Fruit fly (Drosophila melanogaster): Measurements from ENCODE around the gene mRpL22.

mRpL22 gene

DNA sequence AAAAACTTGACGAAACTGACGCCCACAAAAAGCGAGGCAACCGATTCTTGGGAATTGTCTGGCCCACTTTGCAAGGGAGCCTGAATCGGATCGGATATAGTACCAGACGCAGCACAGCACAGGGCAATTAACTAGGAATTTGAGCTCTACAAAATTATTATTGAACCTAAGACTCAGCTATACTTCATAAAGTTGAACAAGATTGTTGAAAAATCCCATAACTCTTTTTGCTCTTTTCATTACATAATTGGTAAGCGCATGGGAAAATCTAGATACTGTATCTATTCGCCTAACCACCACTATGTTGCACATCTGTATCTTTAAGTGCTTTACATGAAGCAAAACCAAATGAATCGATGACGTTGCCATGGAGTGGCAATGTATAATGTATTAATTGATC is 49.4 kb downstream of the mRpL22 start (continued):
- TF ChIP-seq NFAT (GFP tag; IDR thresholded peaks at IDR 0.05) (0 out of 2 replicates have a peak, but pooled peaks have one; percentile 15), BtbVII (GFP tag; optimal IDR thresholded peaks at IDR 0.05) (no peak), sob (GFP tag; IDR thresholded peaks at IDR 0.05) (peak; percentile 51), CG9932 (GFP tag; IDR thresholded peaks at IDR 0.05) (peak; percentile 31; the same call in 1 of the 2 replicates), jigr1 (GFP tag; IDR thresholded peaks at IDR 0.05) (peak; percentile 55; the same call in 1 of the 3 replicates), chif (GFP tag; optimal IDR thresholded peaks at IDR 0.05) (peak; percentile 72 to 82), TFAM (GFP tag; optimal IDR thresholded peaks at IDR 0.05) (no peak), CG34376 (GFP tag; optimal IDR thresholded peaks at IDR 0.05) (no peak), pfk (GFP tag; optimal IDR thresholded peaks at IDR 0.05) (no peak), Ada2b (GFP tag; IDR thresholded peaks at IDR 0.05) (peak; percentile 75), CG15601 (tag; optimal IDR thresholded peaks at IDR 0.05) (peak; percentile 83), CG8765 (GFP tag; IDR thresholded peaks at IDR 0.05) (peak; percentile 34; the same call in 1 of the 2 replicates), nerfin-2 (GFP tag; IDR thresholded peaks at IDR 0.05; ENCODE audit: partially characterized antibody) (no peak), pros (GFP tag; optimal IDR thresholded peaks at IDR 0.05) (no peak), CG14965 (GFP tag; optimal IDR thresholded peaks at IDR 0.05; ENCODE audit: borderline replicate concordance) (peak; percentile 53), ttk (GFP tag; IDR thresholded peaks at IDR 0.05) (peak; percentile 52), HLHmδ (GFP tag; optimal IDR thresholded peaks at IDR 0.05) (no peak), E2f2 (GFP tag; IDR thresholded peaks at IDR 0.05) (peak; percentile 43; the same call in 1 of the 2 replicates), CG17385 (GFP tag; optimal IDR thresholded peaks at IDR 0.05) (peak; percentile 70), lov (optimal IDR thresholded peaks at IDR 0.05) (no peak), lov (GFP tag; IDR thresholded peaks at IDR 0.05) (peak; percentile 67; the same call in 2 of the 3 replicates), CG2712 (tag; optimal IDR thresholded peaks at IDR 0.05) (peak; percentile 80), CG10267 (tag; optimal IDR thresholded peaks at IDR 0.05) (peak; percentile 65), otp (GFP tag; IDR thresholded peaks at IDR 0.05) (peak; percentile 80; the same call in 2 of the 3 replicates), CG15011 (GFP tag; optimal IDR thresholded peaks at IDR 0.05) (peak; percentile 47), sug (tag; optimal IDR thresholded peaks at IDR 0.05) (no peak), jing (GFP tag; optimal IDR thresholded peaks at IDR 0.05) (peak; percentile 75), Mes4 (GFP tag; optimal IDR thresholded peaks at IDR 0.05) (peak; percentile 69), az2 (GFP tag; optimal IDR thresholded peaks at IDR 0.05) (peak; percentile 78), CG7786 (GFP tag; optimal IDR thresholded peaks at IDR 0.05) (peak; percentile 53), CG3995 (GFP tag; optimal IDR thresholded peaks at IDR 0.05) (no peak), so (GFP tag; IDR thresholded peaks at IDR 0.05) (peak; percentile 82; the same call in 2 of the 3 replicates), Optix (GFP tag; IDR thresholded peaks at IDR 0.05) (peak; percentile 75), luna (GFP tag; optimal IDR thresholded peaks at IDR 0.05) (no peak), fd64A (GFP tag; optimal IDR thresholded peaks at IDR 0.05) (peak; percentile 57), sim (GFP tag; IDR thresholded peaks at IDR 0.05) (no peak), CG30020 (tag; optimal IDR thresholded peaks at IDR 0.05) (peak; percentile 22), B-H1 (GFP tag; IDR thresholded peaks at IDR 0.05) (peak; percentile 46; the same call in 2 of the 3 replicates), Opbp (GFP tag; IDR thresholded peaks at IDR 0.05; ENCODE audit: partially characterized antibody) (no peak), CG31365 (tag; optimal IDR thresholded peaks at IDR 0.05) (peak; percentile 44), CG31388 (GFP tag; optimal IDR thresholded peaks at IDR 0.05) (no peak), CG18599 (GFP tag; optimal IDR thresholded peaks at IDR 0.05) (peak; percentile 60), CG18262 (tag; optimal IDR thresholded peaks at IDR 0.05) (peak; percentile 81), Jarid2 (GFP tag; optimal IDR thresholded peaks at IDR 0.05) (peak; percentile 27), CG4424 (GFP tag; optimal IDR thresholded peaks at IDR 0.05) (peak; percentile 79), cas (GFP tag; IDR thresholded peaks at IDR 0.05) (no peak), CG10321 (GFP tag; IDR thresholded peaks at IDR 0.05) (no peak), bsh (GFP tag; optimal IDR thresholded peaks at IDR 0.05) (peak; percentile 76 to 89), dm (GFP tag; optimal IDR thresholded peaks at IDR 0.05) (peak; percentile 15), CG8089 (GFP tag; optimal IDR thresholded peaks at IDR 0.05) (peak; percentile 26), Sin3A (optimal IDR thresholded peaks at IDR 0.05) (no peak)

Measured in whole organism, embryonic.